Worm (Caenorhabditis elegans): ENCODE results near the gene str-40.
A peak's percentile ranks its signal among the peaks of the same experiment; 100 is the strongest.

str-40 gene

ce11 chrV:3113751-3114150 lies 44.8 kb upstream of the str-40 start, which contains the start of gene Y73C8C.8:
Gene Y73C8C.8, minus strand, starts transcription at chrV:3113851.
- no peak for TF ChIP-seq nhr-237 (tag; optimal IDR thresholded peaks at IDR 0.05)
- TF ChIP-seq tag-97 (GFP tag; IDR thresholded peaks at IDR 0.05): no peak
- no peak for TF ChIP-seq duxl-1 (tag; optimal IDR thresholded peaks at IDR 0.05; ENCODE audit: poor library complexity)
- no peak for TF ChIP-seq F37D6.2 (tag; optimal IDR thresholded peaks at IDR 0.05)
- TF ChIP-seq ZK546.5 (tag; optimal IDR thresholded peaks at IDR 0.05): no peak
- TF ChIP-seq daf-12 (tag; optimal IDR thresholded peaks at IDR 0.05): no peak
- no peak for TF ChIP-seq unc-130 (GFP tag; optimal IDR thresholded peaks at IDR 0.05)
- no peak for TF ChIP-seq mdl-1 (tag; optimal IDR thresholded peaks at IDR 0.05)
- TF ChIP-seq nhr-41 (GFP tag; IDR thresholded peaks at IDR 0.05): no peak
- no peak for TF ChIP-seq snpc-1.2 (GFP tag; IDR thresholded peaks at IDR 0.05)
- no peak for TF ChIP-seq lin-38 (GFP tag; IDR thresholded peaks at IDR 0.05)
- TF ChIP-seq ztf-7 (tag; optimal IDR thresholded peaks at IDR 0.05): no peak
- TF ChIP-seq unc-62 (GFP tag; optimal IDR thresholded peaks at IDR 0.05 in 1 of 2): no peak
- no peak for TF ChIP-seq unc-62 (tag; optimal IDR thresholded peaks at IDR 0.05)
- no peak for TF ChIP-seq ctbp-1 (GFP tag; IDR thresholded peaks at IDR 0.05)
- no peak for TF ChIP-seq mxl-3 (GFP tag; optimal IDR thresholded peaks at IDR 0.05)
- TF ChIP-seq hlh-30 (tag; optimal IDR thresholded peaks at IDR 0.05; ENCODE audit: insufficient read depth): no peak
- no peak for TF ChIP-seq ama-1 (optimal IDR thresholded peaks at IDR 0.05)
- TF ChIP-seq cey-2 (tag; optimal IDR thresholded peaks at IDR 0.05; ENCODE audit: borderline replicate concordance, insufficient read depth): no peak
- no peak for TF ChIP-seq nhr-6 (tag; optimal IDR thresholded peaks at IDR 0.05)
- TF ChIP-seq dpl-1 (GFP tag; optimal IDR thresholded peaks at IDR 0.05): no peak

DNA sequence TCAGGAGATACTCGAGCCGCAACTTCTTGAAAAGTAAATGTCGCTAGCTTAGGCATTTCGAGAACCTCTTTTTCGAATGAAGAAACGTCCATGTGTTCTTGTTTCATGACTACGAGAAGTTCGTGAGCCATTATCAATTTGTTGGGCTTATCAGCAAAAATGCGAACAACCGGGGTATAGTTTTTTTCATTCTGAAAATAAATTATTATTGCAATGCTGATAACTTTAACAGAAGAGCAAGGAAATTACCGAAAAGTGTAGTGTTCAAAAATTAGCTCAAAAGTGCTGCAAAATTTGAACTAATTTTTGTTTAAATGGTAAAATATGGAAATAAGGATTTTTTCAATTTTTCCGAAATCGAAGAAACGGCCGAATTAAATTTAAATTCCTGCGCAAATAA lies 43.2 kb upstream of the str-40 start:
- peak; percentile 85 for TF ChIP-seq nhr-28 (tag; optimal IDR thresholded peaks at IDR 0.05)
- TF ChIP-seq unc-130 (GFP tag; optimal IDR thresholded peaks at IDR 0.05): no peak
- no peak for TF ChIP-seq dmd-6 (GFP tag; IDR thresholded peaks at IDR 0.05)
- no peak for TF ChIP-seq hlh-30 (tag; optimal IDR thresholded peaks at IDR 0.05; ENCODE audit: insufficient read depth)
- no peak for TF ChIP-seq php-3 (GFP tag; IDR thresholded peaks at IDR 0.05)
- peak in 1 of 2 experiments; percentile 53 for TF ChIP-seq unc-62 (GFP tag; optimal IDR thresholded peaks at IDR 0.05 in 1 of 2)
- TF ChIP-seq unc-62 (tag; optimal IDR thresholded peaks at IDR 0.05): no peak
- no peak for TF ChIP-seq mep-1 (tag; optimal IDR thresholded peaks at IDR 0.05)
- no peak for TF ChIP-seq mdl-1 (tag; optimal IDR thresholded peaks at IDR 0.05)
- TF ChIP-seq ceh-32 (tag; optimal IDR thresholded peaks at IDR 0.05; ENCODE audit: poor library complexity): no peak
- no peak for TF ChIP-seq dve-1 (tag; optimal IDR thresholded peaks at IDR 0.05; ENCODE audit: insufficient read depth)
- peak; percentile 66 for TF ChIP-seq pqm-1 (tag; optimal IDR thresholded peaks at IDR 0.05)
- TF ChIP-seq dpl-1 (GFP tag; optimal IDR thresholded peaks at IDR 0.05): no peak

ce11 chrV:3107450-3107849 lies 38.4 kb upstream of the str-40 start, which contains the start of gene str-68:
Gene str-68, minus strand, starts transcription at chrV:3107550.
- no peak for TF ChIP-seq duxl-1 (tag; optimal IDR thresholded peaks at IDR 0.05; ENCODE audit: poor library complexity)
- no peak for TF ChIP-seq zag-1 (tag; optimal IDR thresholded peaks at IDR 0.05)
- no peak for TF ChIP-seq ztf-7 (tag; optimal IDR thresholded peaks at IDR 0.05)
- TF ChIP-seq lsy-2 (tag; optimal IDR thresholded peaks at IDR 0.05): no peak
- no peak for TF ChIP-seq daf-16 (GFP tag; optimal IDR thresholded peaks at IDR 0.05)
- no peak for TF ChIP-seq daf-16 (tag; optimal IDR thresholded peaks at IDR 0.05)
- TF ChIP-seq dve-1 (tag; optimal IDR thresholded peaks at IDR 0.05; ENCODE audit: insufficient read depth): no peak
- no peak for TF ChIP-seq vab-7 (GFP tag; IDR thresholded peaks at IDR 0.05)
- no peak for TF ChIP-seq ceh-82 (tag; optimal IDR thresholded peaks at IDR 0.05)
- TF ChIP-seq gei-8 (GFP tag; optimal IDR thresholded peaks at IDR 0.05): no peak
- no peak for TF ChIP-seq lin-38 (GFP tag; IDR thresholded peaks at IDR 0.05)
- no peak for TF ChIP-seq lin-13 (GFP tag; optimal IDR thresholded peaks at IDR 0.05)
- TF ChIP-seq nhr-48 (tag; optimal IDR thresholded peaks at IDR 0.05): no peak
- no peak for TF ChIP-seq F26F4.8 (GFP tag; conservative IDR thresholded peaks at IDR 0.05)
- TF ChIP-seq madf-5 (GFP tag; IDR thresholded peaks at IDR 0.05): no peak
- no peak for TF ChIP-seq F37D6.2 (tag; optimal IDR thresholded peaks at IDR 0.05)
- TF ChIP-seq madf-9 (GFP tag; conservative IDR thresholded peaks at IDR 0.05): no peak
- TF ChIP-seq rbr-2 (tag; optimal IDR thresholded peaks at IDR 0.05): no peak
- no peak for TF ChIP-seq jun-1 (tag; optimal IDR thresholded peaks at IDR 0.05)
